Fruit fly (Drosophila melanogaster) whole organism: ENCODE measurements around the gene CG6034.

Experiments used
- CG8478 ChIP-seq: fragments of >200 bp; optimal IDR thresholded peaks from 2 replicates; lab custom pipeline; 2018; ENCODE audit warnings: inconsistent platforms
- Dll ChIP-seq: fragments of >200 bp; optimal IDR thresholded peaks from 2 replicates; lab custom pipeline; 2017
- EcR ChIP-seq, 2 experiments: fragments of >200 bp; optimal IDR thresholded peaks; 2 replicates each; lab custom pipeline; 2017; ENCODE audit warnings: missing biosample characterization in 2 of 2, missing genetic modification characterization in 2 of 2, missing genetic modification reagents in 2 of 2
- pan ChIP-seq: fragments of >200 bp; optimal IDR thresholded peaks from 2 replicates; lab custom pipeline; 2017
- psq ChIP-seq: fragments of >200 bp; optimal IDR thresholded peaks from 2 replicates; lab custom pipeline; 2017
- usp ChIP-seq: fragments of >200 bp; optimal IDR thresholded peaks from 2 replicates; lab custom pipeline; 2017; ENCODE audit warnings: missing biosample characterization, missing genetic modification characterization, mixed read lengths

The CG6034 gene

DNA sequence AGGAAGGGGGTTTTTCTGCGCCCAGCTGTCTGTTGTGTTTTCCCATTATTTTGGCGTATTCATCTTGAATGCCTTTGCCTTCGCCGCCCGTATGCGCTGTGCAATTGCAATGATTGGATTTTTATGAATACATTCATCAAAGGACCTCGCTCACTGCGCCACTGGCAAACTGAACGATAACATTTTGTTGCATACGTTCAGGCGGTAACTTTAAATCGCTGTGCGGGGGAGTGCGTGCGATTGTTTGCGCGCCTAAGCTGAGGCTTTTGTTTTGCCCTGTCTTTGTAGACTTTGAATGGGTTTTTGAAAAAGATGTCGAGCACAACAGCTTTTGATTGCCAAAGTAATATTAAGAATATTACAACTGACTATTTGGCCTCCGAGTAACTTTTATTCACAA, 7.0 kb downstream of the CG6034 start:
- TF ChIP-seq CG8478 (lab: Kevin White, UChicago) (no peak), psq (lab: Kevin White, UChicago) (no peak), EcR (GFP tag; optimal IDR thresholded peaks at IDR 0.05; lab: Kevin White, UChicago) (no peak), usp (no peak), Dll (lab: Kevin White, UChicago) (no peak), pan (lab: Kevin White, UChicago) (no peak)

DNA sequence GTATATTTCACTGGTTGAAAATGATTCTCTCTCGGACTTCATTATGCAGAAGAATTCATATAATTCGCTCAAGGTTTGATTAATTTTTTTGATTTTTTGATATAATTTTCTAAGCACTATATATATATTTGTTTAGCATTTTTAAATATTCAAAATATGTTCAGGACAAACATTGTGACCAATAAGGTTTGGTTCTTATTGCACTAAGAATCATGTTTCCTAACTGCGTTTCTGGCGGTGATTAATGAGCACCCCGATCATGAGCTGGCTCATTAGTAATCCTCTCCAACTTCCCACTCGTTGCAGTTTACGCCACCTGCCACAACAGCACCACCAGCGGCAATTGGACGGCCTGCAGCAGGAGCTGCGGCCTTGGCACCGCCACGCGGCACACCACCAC, 17.4 kb downstream of the CG6034 start, which contains the start of gene CG6052:
CG6052 (minus strand) TSS at position 101 of the 400 bp plus-strand sequence.
- TF ChIP-seq psq (lab: Kevin White, UChicago) = no peak
- no peak for TF ChIP-seq CG8478 (lab: Kevin White, UChicago)
- TF ChIP-seq pan (lab: Kevin White, UChicago) = no peak
- TF ChIP-seq Dll (lab: Kevin White, UChicago) = no peak
- no peak for TF ChIP-seq EcR (GFP tag; optimal IDR thresholded peaks at IDR 0.05; lab: Kevin White, UChicago)
- no peak for TF ChIP-seq usp

DNA sequence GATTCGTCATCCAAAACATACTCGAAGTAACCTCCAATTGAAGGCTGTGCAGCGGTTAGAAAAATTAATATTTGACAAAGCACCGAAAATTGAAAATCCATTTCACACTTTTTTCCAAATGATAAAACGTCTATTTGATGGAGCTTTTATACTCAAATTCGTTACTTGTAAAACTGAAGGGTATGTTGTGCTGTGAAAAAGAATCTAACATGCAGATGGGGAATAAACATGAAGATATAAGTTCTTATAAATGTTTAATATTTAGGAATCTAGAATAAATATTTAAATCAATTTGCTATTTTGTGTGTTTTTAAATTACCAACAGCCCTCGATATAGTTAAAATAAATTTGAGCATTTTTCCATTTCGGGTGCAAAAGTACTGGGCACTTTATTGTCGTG, 26.9 kb downstream of the CG6034 start, which contains the start of gene CheB74a:
CheB74a (minus strand) TSS at position 101 of the 400 bp plus-strand sequence.
- TF ChIP-seq pan (lab: Kevin White, UChicago) (no peak), usp (no peak), EcR (GFP tag; optimal IDR thresholded peaks at IDR 0.05; lab: Kevin White, UChicago) (no peak), CG8478 (lab: Kevin White, UChicago) (no peak), psq (lab: Kevin White, UChicago) (no peak), Dll (lab: Kevin White, UChicago) (no peak)
